Fruit fly (Drosophila melanogaster) whole organism, pupa: Measurements from ENCODE around the gene Cyp12a5.

ENCODE experiments used
- CG14655 ChIP-seq: fragments of 200-800 bp; sonication (Bioruptor generic); optimal IDR thresholded peaks from 3 replicates; lab custom pipeline; 2017; ENCODE audit warnings: mild to moderate bottlenecking, missing biosample characterization, missing genetic modification reagents, missing genetic modification characterization
- CG32121 ChIP-seq: fragments of 200-800 bp; sonication (Bioruptor generic); IDR thresholded peaks from 2 replicates; pipeline ENCODE4 v1.3.6; 2022; ENCODE audit warnings: missing biosample characterization, missing genetic modification characterization
- CG34367 ChIP-seq: fragments of 200-800 bp; sonication (Bioruptor generic); optimal IDR thresholded peaks from 2 replicates; lab custom pipeline; 2018; ENCODE audit warnings: missing biosample characterization, mild to moderate bottlenecking, missing genetic modification characterization
- CG8301 ChIP-seq: fragments of 200-800 bp; sonication (Bioruptor generic); optimal IDR thresholded peaks from 2 replicates; lab custom pipeline; 2018; ENCODE audit warnings: missing biosample characterization, mild to moderate bottlenecking, missing genetic modification characterization
- EcR ChIP-seq: fragments of 200-800 bp; sonication (Bioruptor generic); optimal IDR thresholded peaks from 3 replicates; lab custom pipeline; 2019; ENCODE audit warnings: missing biosample characterization, missing genetic modification characterization, mild to moderate bottlenecking, moderate library complexity, missing genetic modification reagents

DNA sequence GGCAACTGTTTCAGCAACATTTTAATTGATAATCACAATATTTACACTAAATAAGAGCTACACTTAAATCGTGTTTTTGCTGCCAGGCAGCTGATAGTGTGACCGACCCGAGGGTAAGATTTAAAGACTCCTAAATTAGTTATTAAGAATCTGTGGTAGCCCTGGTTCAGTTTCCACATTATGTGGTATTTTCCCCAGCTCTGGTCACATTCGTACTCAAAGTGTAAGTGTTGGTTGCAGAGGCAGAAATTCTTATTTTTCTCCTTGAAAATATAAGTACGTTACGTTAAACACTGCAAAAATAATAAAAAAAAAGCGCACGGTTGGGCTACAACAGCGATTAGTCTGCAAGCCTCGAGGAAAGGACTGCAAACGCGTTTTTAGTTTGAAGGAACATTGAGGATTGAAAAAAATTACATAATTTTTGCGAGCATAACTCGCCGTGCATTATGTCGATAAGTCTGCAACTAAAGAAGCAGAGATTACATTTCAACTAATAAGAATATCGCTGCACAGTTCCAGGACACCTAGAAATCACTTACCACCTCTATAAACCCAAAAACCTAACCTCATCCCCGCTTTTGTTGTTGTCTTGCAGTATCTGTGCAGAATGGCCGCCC is 37.5 kb upstream of the Cyp12a5 start, which contains the start of the genes mRpL55 and ATPsynD:
- no peak for TF ChIP-seq CG8301 (tag; lab: Kevin White, UChicago)
- TF ChIP-seq EcR (GFP tag; lab: Kevin White, UChicago), result no peak
- no peak for TF ChIP-seq CG14655 (GFP tag; lab: Kevin White, UChicago)
- no peak for TF ChIP-seq CG32121 (GFP tag; lab: Robert Waterston, UW)
- no peak for TF ChIP-seq CG34367
